Fruit fly (Drosophila melanogaster): ENCODE data around the gene CG42579.

dm6 chrX:20498989-20499388, 28.4 kb upstream of the CG42579 start:
- no peak for TF ChIP-seq h (optimal IDR thresholded peaks at IDR 0.05)
- TF ChIP-seq insv (optimal IDR thresholded peaks at IDR 0.05): no peak
- no peak for TF ChIP-seq ttk (optimal IDR thresholded peaks at IDR 0.05)
